Worm (Caenorhabditis elegans) whole organism, L2 larva: ENCODE data around the gene efr-3.

Experiments
- aly-2 ChIP-seq: fragments of 150-350 bp; optimal IDR thresholded peaks from 2 replicates; lab custom pipeline; 2014; ENCODE audit warnings: missing biosample characterization, missing genetic modification characterization
- egl-27 ChIP-seq: sonication (generic microtip); optimal IDR thresholded peaks from 3 replicates; lab custom pipeline; 2017; ENCODE audit warnings: missing biosample characterization, missing genetic modification reagents, missing genetic modification characterization
- lsy-2 ChIP-seq, 2 experiments: fragments of 150-350 bp in 1 of 2; sonication (generic microtip) in 1 of 2; optimal IDR thresholded peaks; 2 replicates each; lab custom pipeline; 2014 to 2017; ENCODE audit warnings: missing biosample characterization in 2 of 2, missing genetic modification characterization in 2 of 2
- nhr-11 ChIP-seq: fragments of 150-350 bp; optimal IDR thresholded peaks from 2 replicates; lab custom pipeline; 2014; ENCODE audit warnings: missing biosample characterization, missing genetic modification characterization
- nhr-12 ChIP-seq: fragments of 150-350 bp; optimal IDR thresholded peaks from 2 replicates; lab custom pipeline; 2014; ENCODE audit warnings: missing biosample characterization, missing genetic modification characterization
- nhr-25 ChIP-seq: fragments of 150-350 bp; sonication (generic microtip); optimal IDR thresholded peaks from 3 replicates; lab custom pipeline; 2014; ENCODE audit warnings: missing biosample characterization, missing genetic modification characterization
- skn-1 ChIP-seq: sonication (generic microtip); optimal IDR thresholded peaks from 2 replicates; lab custom pipeline; 2017; ENCODE audit warnings: missing biosample characterization, missing genetic modification characterization
- snpc-4 ChIP-seq: fragments of 150-350 bp; optimal IDR thresholded peaks from 2 replicates; lab custom pipeline; 2014; ENCODE audit warnings: missing biosample characterization, missing genetic modification characterization

DNA sequence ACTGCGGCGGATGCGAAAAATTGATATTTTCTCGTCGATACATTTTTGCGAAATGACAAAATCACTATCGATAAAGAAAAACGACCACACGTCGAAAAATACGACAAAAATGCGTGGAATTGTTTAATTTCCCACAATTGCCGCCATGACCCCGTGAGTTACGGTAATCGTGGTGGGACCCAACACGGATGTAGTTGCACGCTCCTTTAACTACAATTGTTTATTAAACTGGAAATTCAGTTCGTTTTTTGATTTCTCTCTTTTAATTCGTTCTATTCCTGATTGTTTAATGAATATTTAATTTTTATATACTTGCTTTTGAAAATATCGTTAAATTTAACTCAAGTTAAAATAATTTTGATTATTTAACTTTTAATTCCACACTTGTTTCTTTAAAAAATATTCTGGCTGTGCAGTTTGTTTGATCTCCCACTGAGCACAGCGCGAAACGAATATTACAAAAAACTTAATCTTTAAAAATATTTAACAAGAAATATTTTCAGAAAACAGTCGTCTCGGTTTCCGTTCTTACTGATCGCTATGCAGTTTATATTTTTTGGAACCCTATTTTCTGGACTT is 44.4 kb upstream of the efr-3 start, which contains the start of the genes ani-2 and clec-88:
- TF ChIP-seq lsy-2 (tag; optimal IDR thresholded peaks at IDR 0.05; lab: Kevin White, UChicago) (no peak), skn-1 (tag; lab: Kevin White, UChicago) (no peak), nhr-12 (tag; lab: Kevin White, UChicago) (no peak), egl-27 (tag; lab: Kevin White, UChicago) (no peak), snpc-4 (no peak), aly-2 (tag; lab: Kevin White, UChicago) (no peak), nhr-11 (no peak), nhr-25 (tag; lab: Kevin White, UChicago) (no peak)
